Worm (Caenorhabditis elegans) whole organism, young adult: Measurements from ENCODE around the gene C38D4.10.

ENCODE experiments used
- B0261.1 ChIP-seq: sonication (generic microtip); optimal IDR thresholded peaks from 2 replicates; lab custom pipeline; 2016; ENCODE audit warnings: mild to moderate bottlenecking, missing genetic modification characterization, moderate library complexity, missing compliant biosample characterization
- F39B2.1 ChIP-seq: fragments of 200-800 bp; sonication (Bioruptor generic); IDR thresholded peaks from 2 replicates; pipeline ENCODE4 v1.3.6; 2022; ENCODE audit warnings: missing genetic modification reagents, missing genetic modification characterization, missing compliant biosample characterization
- Y56A3A.18 ChIP-seq: fragments of 200-800 bp; sonication (Bioruptor generic); IDR thresholded peaks from 2 replicates; pipeline ENCODE4 v1.3.6; 2022; ENCODE audit warnings: missing genetic modification reagents, missing genetic modification characterization, missing compliant biosample characterization
- egl-18 ChIP-seq: fragments of 200-800 bp; sonication (Bioruptor generic); IDR thresholded peaks from 2 replicates; pipeline ENCODE4 v1.3.6; 2022; ENCODE audit warnings: missing genetic modification reagents, missing genetic modification characterization, missing compliant biosample characterization
- hmg-1.2 ChIP-seq: fragments of 200-800 bp; sonication (Bioruptor generic); IDR thresholded peaks from 2 replicates; pipeline ENCODE4 v1.3.6; 2022; ENCODE audit warnings: missing genetic modification reagents, missing genetic modification characterization, missing compliant biosample characterization
- lag-1 ChIP-seq: fragments of 200-800 bp; sonication (Bioruptor generic); IDR thresholded peaks from 2 replicates; pipeline ENCODE4 v1.3.6; 2022; ENCODE audit warnings: missing genetic modification reagents, missing genetic modification characterization, missing compliant biosample characterization
- nfyb-1 ChIP-seq: fragments of 200-800 bp; sonication (Bioruptor generic); IDR thresholded peaks from 2 replicates; pipeline ENCODE4 v1.3.6; 2022; ENCODE audit warnings: missing genetic modification reagents, missing genetic modification characterization, missing compliant biosample characterization
- rpc-1 ChIP-seq, 2 experiments: fragments of 150-350 bp in 1 of 2; sonication (generic microtip) in 1 of 2; optimal IDR thresholded peaks; 2 replicates each; lab custom pipeline; 2014 to 2018; ENCODE audit warnings: missing biosample characterization in 1 of 2, missing genetic modification characterization in 1 of 2, missing genetic modification reagents in 1 of 2, missing genotype in 1 of 2
- ztf-26 ChIP-seq: sonication (generic microtip); optimal IDR thresholded peaks from 2 replicates; lab custom pipeline; 2017; ENCODE audit warnings: missing genetic modification characterization, missing compliant biosample characterization
- ztf-6 ChIP-seq: fragments of 200-800 bp; sonication (Bioruptor generic); IDR thresholded peaks from 2 replicates; pipeline ENCODE4 v1.3.6; 2022; ENCODE audit warnings: missing genetic modification reagents, missing genetic modification characterization, missing compliant biosample characterization

The C38D4.10 gene

ce11 chrIII:4822140-4822539, 39.8 kb downstream of the C38D4.10 start, which contains the start of gene F26A1.8:
F26A1.8 (minus strand) TSS chrIII:4822240.
- TF ChIP-seq rpc-1 (optimal IDR thresholded peaks at IDR 0.05; lab: Kevin White, UChicago) = no peak
- TF ChIP-seq rpc-1 (tag; optimal IDR thresholded peaks at IDR 0.05; lab: Kevin White, UChicago) = no peak
- TF ChIP-seq ztf-26 (tag; lab: Kevin White, UChicago) = no peak

ce11 chrIII:4826606-4827005, 44.3 kb downstream of the C38D4.10 start, which contains the start of gene F26A1.3:
F26A1.3 (plus strand) TSS chrIII:4826906.
- no peak for TF ChIP-seq nfyb-1 (GFP tag; lab: Robert Waterston, UW)
- TF ChIP-seq, all 124 proteins: peak for 0

ce11 chrIII:4829440-4829839, 47.1 kb downstream of the C38D4.10 start, which contains the start of gene F26A1.9:
F26A1.9 (minus strand) TSS chrIII:4829540.
- TF ChIP-seq egl-18 = no peak
- no peak for TF ChIP-seq B0261.1 (tag; lab: Kevin White, UChicago)
- no peak for TF ChIP-seq F39B2.1 (GFP tag; lab: Robert Waterston, UW)
- no peak for TF ChIP-seq ztf-6 (GFP tag; lab: Robert Waterston, UW)
- no peak for TF ChIP-seq lag-1 (GFP tag; lab: Robert Waterston, UW)
- TF ChIP-seq hmg-1.2 = no peak
- no peak for TF ChIP-seq Y56A3A.18 (GFP tag; lab: Robert Waterston, UW)

- no peak for TF ChIP-seq Y56A3A.18 (GFP tag; lab: Robert Waterston, UW)
Observed at ce11 chrIII:4830207-4830606, 47.9 kb downstream of the C38D4.10 start, which contains the start of gene nspd-9. nspd-9 (minus strand) TSS chrIII:4830307.
